Worm (Caenorhabditis elegans): ENCODE measurements around the gene grl-14.

DNA sequence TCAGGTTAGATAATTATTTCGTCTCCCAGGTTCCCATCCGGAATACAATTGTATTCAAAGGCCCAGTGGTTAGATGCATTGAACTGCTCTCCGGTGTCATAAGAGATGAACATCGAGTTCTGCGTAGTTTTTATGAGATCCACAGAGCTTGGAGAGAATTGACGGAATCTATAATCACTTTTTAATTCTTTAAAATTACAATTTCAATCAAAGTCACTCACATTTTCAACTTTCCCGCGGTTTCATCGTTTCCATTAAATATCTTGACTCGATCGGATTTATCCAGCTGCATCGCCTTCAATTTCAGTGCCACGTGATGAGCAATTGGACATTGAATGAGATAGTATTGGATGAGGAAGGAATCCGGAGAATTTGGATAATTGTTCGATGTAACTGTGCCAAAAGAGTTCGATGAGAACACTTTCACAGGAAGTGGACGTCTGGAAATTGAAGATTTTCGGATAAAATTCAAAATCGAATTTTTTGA is 22.4 kb downstream of the grl-14 start:
- TF ChIP-seq med-1 (GFP tag; optimal IDR thresholded peaks at IDR 0.05; ENCODE audit: insufficient read depth) (no peak), ztf-23 (GFP tag; IDR thresholded peaks at IDR 0.05) (no peak)
